Worm (Caenorhabditis elegans): Measurements from ENCODE around the gene C44C1.6.

Gene C44C1.6

DNA sequence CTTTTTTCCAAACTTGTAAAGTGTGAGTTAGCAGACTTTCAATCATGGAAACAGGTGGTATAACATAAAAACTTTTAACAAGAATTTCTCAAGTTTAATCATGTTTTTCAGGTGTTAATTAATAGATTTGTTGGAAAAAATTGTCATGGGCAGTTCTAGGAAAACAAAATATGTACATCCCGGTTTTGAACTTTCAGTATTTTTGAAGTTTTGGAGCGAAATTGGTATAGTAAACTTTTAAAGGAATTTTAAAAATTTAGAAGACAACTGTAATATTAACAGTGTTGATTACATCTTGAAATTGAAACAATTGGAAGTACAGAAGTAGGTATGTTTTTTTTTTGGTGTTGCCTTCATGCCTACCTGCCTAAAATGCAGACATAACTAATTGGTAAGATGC is 24.6 kb upstream of the C44C1.6 start:
- no peak for TF ChIP-seq ztf-29 (GFP tag; IDR thresholded peaks at IDR 0.05)
- no peak for TF ChIP-seq T22C8.4 (GFP tag; IDR thresholded peaks at IDR 0.05)
- TF ChIP-seq ref-1 (GFP tag; conservative IDR thresholded peaks at IDR 0.05): no peak
- no peak for TF ChIP-seq tab-1 (GFP tag; IDR thresholded peaks at IDR 0.05)
- TF ChIP-seq ztf-23 (GFP tag; IDR thresholded peaks at IDR 0.05): no peak
- TF ChIP-seq med-1 (GFP tag; optimal IDR thresholded peaks at IDR 0.05; ENCODE audit: insufficient read depth): no peak
- TF ChIP-seq klf-2 (GFP tag; conservative IDR thresholded peaks at IDR 0.05): no peak
- no peak for TF ChIP-seq cog-1 (tag; optimal IDR thresholded peaks at IDR 0.05)

DNA sequence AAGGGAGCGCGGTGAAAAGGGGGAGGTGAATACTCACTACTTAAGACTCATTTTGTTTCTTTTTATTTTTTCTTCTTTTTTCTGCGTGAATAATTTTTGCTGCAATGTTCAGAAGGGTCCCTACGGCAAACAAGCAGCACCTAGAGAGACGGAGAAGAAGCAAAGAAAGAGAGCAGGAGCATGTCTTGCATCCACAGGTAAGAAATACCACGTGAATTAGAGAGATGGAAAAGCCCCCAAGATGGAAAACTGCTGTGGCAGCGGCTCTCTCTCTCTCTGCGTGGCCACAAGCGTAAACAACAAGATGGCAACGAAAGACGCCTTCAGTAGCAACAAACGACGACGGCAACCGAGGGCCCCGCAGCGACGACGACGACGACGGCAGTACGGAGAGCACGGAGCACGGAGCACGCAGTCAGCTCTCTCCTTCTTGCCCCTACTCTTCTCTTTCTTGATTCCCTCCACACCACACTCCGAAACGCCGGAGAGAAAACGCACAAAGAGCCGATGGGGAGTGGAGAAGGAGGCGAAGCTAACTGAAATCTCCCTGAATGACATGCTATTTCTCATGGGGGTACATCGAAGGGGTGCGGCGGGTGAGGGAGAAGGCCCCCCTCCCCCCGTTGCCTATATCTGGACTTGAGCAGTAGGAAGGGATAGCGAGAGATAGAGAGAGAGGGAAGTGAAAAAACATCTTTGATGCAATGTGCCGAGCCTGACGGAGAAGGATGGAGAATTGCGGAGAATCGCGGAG is 22.8 kb upstream of the C44C1.6 start:
- peak; percentile 37 for TF ChIP-seq cog-1 (tag; optimal IDR thresholded peaks at IDR 0.05)
- TF ChIP-seq klf-2 (GFP tag; conservative IDR thresholded peaks at IDR 0.05): 0 out of 2 replicates have a peak, but pooled peaks have one; percentile 14
- TF ChIP-seq ztf-23 (GFP tag; IDR thresholded peaks at IDR 0.05): no peak
- TF ChIP-seq T22C8.4 (GFP tag; IDR thresholded peaks at IDR 0.05): no peak
- TF ChIP-seq med-1 (GFP tag; optimal IDR thresholded peaks at IDR 0.05; ENCODE audit: insufficient read depth): no peak
- peak; percentile 26; the same call in 1 of the 2 replicates for TF ChIP-seq ztf-29 (GFP tag; IDR thresholded peaks at IDR 0.05)
- no peak for TF ChIP-seq ref-1 (GFP tag; conservative IDR thresholded peaks at IDR 0.05)
- peak; percentile 60; the same call in 1 of the 2 replicates for TF ChIP-seq flt-1 (GFP tag; IDR thresholded peaks at IDR 0.05)
- TF ChIP-seq tab-1 (GFP tag; IDR thresholded peaks at IDR 0.05): 0 out of 2 replicates have a peak, but pooled peaks have one; percentile 57

DNA sequence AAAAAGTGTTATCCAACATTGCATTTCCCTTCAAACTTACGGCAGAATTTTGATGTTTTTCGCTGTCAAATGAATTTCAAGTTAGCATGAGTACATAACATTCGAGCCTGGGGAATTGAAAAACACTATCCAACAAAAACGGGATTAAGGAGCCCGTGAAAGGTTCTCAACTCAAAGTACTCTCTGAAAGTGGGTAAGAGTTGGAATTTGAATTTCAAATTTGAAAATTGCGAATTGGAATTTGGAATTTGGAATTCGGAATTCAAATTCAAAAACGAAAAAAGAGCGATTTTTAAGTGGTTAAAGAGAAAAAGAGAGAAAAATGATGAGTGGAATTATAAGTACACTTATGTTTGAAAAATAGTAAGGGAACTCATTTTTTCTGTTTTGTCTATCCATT is 21.2 kb upstream of the C44C1.6 start, which contains the start of the genes C09E10.3 and dgk-1:
Gene C09E10.3, minus strand, starts transcription at position 101 of the 400 bp plus-strand sequence.
Gene dgk-1, minus strand, starts transcription at position 183 of the 400 bp plus-strand sequence.
- TF ChIP-seq cog-1 (tag; optimal IDR thresholded peaks at IDR 0.05) (no peak), T22C8.4 (GFP tag; IDR thresholded peaks at IDR 0.05) (no peak), klf-2 (GFP tag; conservative IDR thresholded peaks at IDR 0.05) (no peak), ref-1 (GFP tag; conservative IDR thresholded peaks at IDR 0.05) (no peak), ztf-29 (GFP tag; IDR thresholded peaks at IDR 0.05) (no peak), tab-1 (GFP tag; IDR thresholded peaks at IDR 0.05) (no peak), flt-1 (GFP tag; IDR thresholded peaks at IDR 0.05) (no peak), ztf-23 (GFP tag; IDR thresholded peaks at IDR 0.05) (no peak), med-1 (GFP tag; optimal IDR thresholded peaks at IDR 0.05; ENCODE audit: insufficient read depth) (no peak)

DNA sequence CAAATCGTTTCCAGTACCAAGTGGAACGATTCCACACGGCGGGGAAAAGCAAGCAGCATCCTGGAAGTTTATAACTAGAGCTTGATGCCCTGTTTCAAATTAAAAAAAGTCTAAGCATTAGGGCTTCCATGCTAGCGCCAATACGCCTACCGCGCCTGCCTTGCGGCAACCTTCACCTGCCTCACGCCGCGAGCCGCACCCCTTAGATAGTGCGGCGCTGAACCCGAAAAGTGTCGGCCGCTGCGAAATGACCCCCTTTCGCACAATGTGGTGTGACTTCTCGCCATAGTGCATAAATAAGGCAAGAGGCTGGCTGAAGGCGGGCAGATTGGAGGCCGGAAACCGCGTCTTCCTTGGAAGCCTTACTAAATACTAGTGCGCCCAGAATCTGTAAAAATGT is 16.4 kb upstream of the C44C1.6 start:
- TF ChIP-seq klf-2 (GFP tag; conservative IDR thresholded peaks at IDR 0.05) (no peak), flt-1 (GFP tag; IDR thresholded peaks at IDR 0.05) (peak; percentile 39; the same call in 1 of the 2 replicates), ztf-29 (GFP tag; IDR thresholded peaks at IDR 0.05) (no peak), ztf-23 (GFP tag; IDR thresholded peaks at IDR 0.05) (peak; percentile 38; the same call in 1 of the 2 replicates)

DNA sequence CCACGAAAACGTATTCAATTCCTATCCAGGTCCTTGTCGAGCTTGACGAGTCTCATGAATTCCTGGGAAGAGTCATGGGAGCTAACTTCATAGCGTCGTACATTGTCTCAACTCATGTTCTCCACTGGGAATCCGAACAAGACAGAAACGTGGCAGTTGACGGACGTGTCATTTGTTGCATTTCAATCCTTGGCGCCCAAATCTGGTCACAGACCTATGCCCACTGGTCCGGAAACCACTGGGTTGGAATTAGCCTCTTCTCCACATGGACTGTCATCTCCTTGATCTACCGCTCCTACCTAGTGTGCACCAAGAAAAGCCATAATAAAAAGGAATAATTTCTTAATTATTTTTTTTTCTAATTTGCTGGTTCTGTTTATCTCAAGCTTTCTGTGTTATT is 12.5 kb upstream of the C44C1.6 start:
- TF ChIP-seq ztf-23 (GFP tag; IDR thresholded peaks at IDR 0.05) (no peak), T22C8.4 (GFP tag; IDR thresholded peaks at IDR 0.05) (no peak), ref-1 (GFP tag; conservative IDR thresholded peaks at IDR 0.05) (no peak), med-1 (GFP tag; optimal IDR thresholded peaks at IDR 0.05; ENCODE audit: insufficient read depth) (no peak), cog-1 (tag; optimal IDR thresholded peaks at IDR 0.05) (no peak), ztf-29 (GFP tag; IDR thresholded peaks at IDR 0.05) (no peak)

DNA sequence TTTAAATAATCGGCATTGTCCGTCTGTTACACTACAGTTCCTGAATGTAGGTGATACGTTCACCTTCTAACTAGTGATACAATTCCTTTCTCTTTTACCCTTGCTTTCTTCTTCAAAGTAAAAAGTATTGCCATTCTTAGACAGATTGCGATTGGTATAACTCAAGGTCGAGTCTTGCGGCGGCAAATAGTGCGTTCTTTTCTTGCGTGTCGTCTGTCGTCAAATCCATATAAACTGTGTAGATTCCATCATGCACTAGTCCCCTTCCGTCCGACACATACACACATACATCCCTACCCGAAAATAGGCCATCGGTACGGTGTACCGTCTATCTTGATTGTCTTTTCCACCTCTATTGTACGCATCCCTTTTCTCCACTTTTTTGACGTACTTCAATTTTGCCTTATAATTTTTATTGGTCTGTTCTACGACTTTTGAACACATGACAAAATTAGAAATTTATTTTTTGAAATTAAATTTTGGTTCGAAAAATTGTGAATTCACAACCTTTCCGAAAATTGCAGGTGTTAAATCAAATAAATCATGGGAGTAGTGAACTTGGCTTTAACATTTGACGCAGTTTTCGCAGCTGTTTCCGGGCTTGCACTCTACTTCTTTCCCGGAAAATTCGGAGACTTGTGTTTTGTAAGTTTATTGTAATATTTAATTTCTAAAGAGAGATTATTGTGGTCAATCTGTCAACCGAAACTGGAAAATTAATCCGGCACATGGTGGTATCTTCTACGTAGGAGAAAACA is 10.4 kb upstream of the C44C1.6 start, which contains the start of gene C44C1.1:
Gene C44C1.1, plus strand, starts transcription at position 525 of the 758 bp plus-strand sequence.
- TF ChIP-seq cog-1 (tag; optimal IDR thresholded peaks at IDR 0.05) (no peak), flt-1 (GFP tag; IDR thresholded peaks at IDR 0.05) (no peak), med-1 (GFP tag; optimal IDR thresholded peaks at IDR 0.05; ENCODE audit: insufficient read depth) (no peak), klf-2 (GFP tag; conservative IDR thresholded peaks at IDR 0.05) (no peak), tab-1 (GFP tag; IDR thresholded peaks at IDR 0.05) (no peak), ref-1 (GFP tag; conservative IDR thresholded peaks at IDR 0.05) (no peak), T22C8.4 (GFP tag; IDR thresholded peaks at IDR 0.05) (no peak), ztf-29 (GFP tag; IDR thresholded peaks at IDR 0.05) (no peak), ztf-23 (GFP tag; IDR thresholded peaks at IDR 0.05) (no peak)

DNA sequence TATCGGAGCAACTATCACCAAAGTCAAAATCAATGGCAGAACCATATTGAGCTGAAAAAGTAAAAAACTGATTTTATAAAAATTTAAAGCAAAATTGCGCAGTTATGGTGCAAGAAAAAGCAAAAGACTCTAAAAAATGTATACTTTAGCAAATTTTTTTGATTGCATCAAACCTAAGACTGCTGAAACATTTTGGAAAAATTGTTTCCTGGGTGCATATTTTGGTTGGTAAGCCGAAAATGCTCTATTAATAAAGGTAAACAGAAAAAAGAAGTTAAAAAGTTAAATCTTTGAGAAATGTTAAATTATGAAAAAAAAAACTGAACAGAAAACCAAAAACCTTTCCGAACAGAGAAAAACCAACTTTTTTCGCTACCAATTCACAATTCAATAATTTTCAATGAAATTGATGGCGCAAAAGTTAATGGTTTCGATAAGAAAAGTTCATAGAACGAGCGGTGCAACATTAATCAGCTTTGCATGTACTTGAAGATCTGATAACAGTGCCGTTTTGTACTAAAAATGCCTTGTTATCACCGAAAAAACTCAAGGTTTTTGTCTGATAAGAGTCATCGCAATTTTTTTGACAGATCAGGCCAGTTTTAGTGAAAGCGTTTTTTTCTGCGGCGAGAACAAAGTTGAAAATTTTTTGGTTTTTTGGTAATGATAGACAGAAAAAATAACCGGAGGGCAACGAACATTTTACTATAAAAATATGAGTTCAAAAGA is 8.1 kb upstream of the C44C1.6 start, which contains the start of gene abhd-3.2:
Gene abhd-3.2, minus strand, starts transcription at position 51 of the 729 bp plus-strand sequence.
- TF ChIP-seq ztf-23 (GFP tag; IDR thresholded peaks at IDR 0.05) (no peak), cog-1 (tag; optimal IDR thresholded peaks at IDR 0.05) (no peak), klf-2 (GFP tag; conservative IDR thresholded peaks at IDR 0.05) (no peak)

DNA sequence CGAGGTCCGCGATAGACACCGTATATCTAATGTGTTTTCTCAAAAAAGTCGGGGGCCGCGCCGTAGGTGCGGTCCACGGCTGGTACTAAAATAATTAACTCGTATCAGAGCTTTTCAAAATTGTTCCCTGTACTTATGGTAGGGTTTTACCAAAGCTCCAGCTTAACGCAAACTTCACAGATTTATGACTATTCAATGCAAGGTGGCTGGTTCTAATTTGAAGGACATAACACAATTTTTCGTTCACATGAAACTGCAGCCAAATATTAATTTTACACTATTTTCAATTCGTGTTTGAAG is 5.1 kb upstream of the C44C1.6 start:
- TF ChIP-seq ztf-23 (GFP tag; IDR thresholded peaks at IDR 0.05): no peak

DNA sequence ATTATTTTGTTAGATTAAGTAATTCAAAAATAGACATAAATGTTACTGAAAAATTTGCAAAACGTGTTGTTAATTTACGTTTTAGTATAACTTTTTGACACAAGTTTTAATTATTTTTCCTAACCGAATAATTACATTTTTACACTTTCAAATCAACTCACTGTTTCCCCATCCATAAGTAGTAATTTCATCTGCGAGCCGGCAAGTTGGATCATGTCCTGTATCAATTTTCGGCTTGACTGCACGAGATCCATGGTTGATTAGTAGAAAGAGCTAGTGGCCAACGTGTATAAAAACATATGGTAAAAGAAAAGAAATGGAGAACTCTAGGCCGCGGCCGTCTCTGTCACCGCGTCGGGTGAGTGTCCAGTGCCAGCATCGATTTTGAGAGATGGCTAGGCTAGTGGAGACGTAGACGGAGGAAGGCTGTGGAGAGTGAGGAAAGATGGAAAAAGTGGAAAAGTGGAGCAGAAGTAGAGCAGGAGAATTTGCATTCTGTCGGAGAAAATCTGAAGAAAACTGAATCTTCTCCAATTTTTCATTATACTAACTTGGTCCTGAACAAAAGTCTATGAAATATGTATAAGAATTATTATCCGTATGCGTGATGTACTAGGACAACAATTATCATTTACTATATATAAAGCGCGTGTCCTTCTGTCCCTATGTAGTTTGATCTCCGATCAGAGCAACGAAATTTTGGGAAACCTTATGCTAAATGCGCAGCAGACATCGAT is 4.6 kb upstream of the C44C1.6 start, which contains the start of gene vps-45:
Gene vps-45, minus strand, starts transcription at position 350 of the 737 bp plus-strand sequence.
- TF ChIP-seq ztf-23 (GFP tag; IDR thresholded peaks at IDR 0.05) (no peak), T22C8.4 (GFP tag; IDR thresholded peaks at IDR 0.05) (peak; percentile 78; the same call in 1 of the 2 replicates), klf-2 (GFP tag; conservative IDR thresholded peaks at IDR 0.05) (no peak)
